Worm (Caenorhabditis elegans): ENCODE data around the gene cyp-33C3.

DNA sequence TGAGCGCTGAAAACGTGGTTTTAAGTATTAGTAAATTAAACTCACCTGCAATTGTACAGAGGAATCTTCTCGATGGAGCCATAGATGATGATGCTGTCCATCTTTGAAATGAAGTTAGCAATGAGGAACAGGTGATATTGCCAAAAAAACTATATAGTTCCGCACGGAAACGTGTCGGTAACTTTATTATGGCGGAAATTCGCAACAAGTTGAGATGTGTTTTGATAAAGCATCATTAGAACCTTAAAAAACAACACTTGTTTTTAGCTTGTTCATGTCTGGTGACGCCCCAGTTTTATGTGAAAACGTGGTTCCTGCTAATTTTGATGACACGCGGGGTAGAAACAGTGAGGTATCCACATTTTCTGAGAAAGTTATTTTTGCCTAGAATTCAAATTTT is 36.4 kb upstream of the cyp-33C3 start, which contains the start of gene srt-40:
- TF ChIP-seq ceh-82 (tag; optimal IDR thresholded peaks at IDR 0.05) (no peak), lin-39 (tag; optimal IDR thresholded peaks at IDR 0.05) (no peak), dmd-4 (tag; optimal IDR thresholded peaks at IDR 0.05) (no peak), unc-39 (tag; optimal IDR thresholded peaks at IDR 0.05) (no peak), unc-62 (GFP tag; optimal IDR thresholded peaks at IDR 0.05) (no peak), zag-1 (tag; optimal IDR thresholded peaks at IDR 0.05) (no peak), unc-55 (GFP tag; optimal IDR thresholded peaks at IDR 0.05) (no peak), F13H6.1 (tag; optimal IDR thresholded peaks at IDR 0.05) (no peak), mab-5 (tag; optimal IDR thresholded peaks at IDR 0.05) (no peak), ztf-4 (tag; optimal IDR thresholded peaks at IDR 0.05) (no peak), lsy-2 (tag; optimal IDR thresholded peaks at IDR 0.05) (no peak), aly-2 (tag; optimal IDR thresholded peaks at IDR 0.05) (no peak), ama-1 (optimal IDR thresholded peaks at IDR 0.05) (no peak)

Measured in whole organism, L2 larva.